Fruit fly (Drosophila melanogaster): ENCODE results near the gene Mdh2.

DNA sequence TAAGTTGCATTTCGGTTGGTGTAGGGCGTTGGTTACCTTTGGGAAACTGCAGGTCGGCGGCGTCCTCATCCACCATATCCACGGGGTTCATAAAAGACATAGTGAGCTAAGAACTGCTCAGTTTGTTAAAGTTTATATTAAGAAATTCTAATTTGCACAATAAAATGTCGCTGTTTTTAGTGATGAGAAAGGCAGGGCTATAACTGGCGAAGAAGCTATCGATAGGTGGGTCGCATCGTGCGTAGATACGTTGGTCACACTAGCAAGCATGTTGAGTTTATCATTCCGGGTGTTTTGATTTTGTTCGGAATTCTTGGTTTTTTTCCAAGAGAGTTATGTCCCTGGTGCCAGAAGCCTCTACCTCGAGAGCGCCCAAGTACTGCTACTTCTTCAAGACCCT is 29.1 kb downstream of the Mdh2 start, which contains the start of the genes Ada2a, Polr2D, Tgs1 and moi:
- TF ChIP-seq Sin3A (optimal IDR thresholded peaks at IDR 0.05) (no peak), ttk (optimal IDR thresholded peaks at IDR 0.05) (no peak), Myc (optimal IDR thresholded peaks at IDR 0.05) (no peak)

Data from Kc167 (cell line).